Worm (Caenorhabditis elegans): Measurements from ENCODE around the gene sri-65.
A peak's percentile ranks its signal among the peaks of the same experiment; 100 is the strongest.

The sri-65 gene

DNA sequence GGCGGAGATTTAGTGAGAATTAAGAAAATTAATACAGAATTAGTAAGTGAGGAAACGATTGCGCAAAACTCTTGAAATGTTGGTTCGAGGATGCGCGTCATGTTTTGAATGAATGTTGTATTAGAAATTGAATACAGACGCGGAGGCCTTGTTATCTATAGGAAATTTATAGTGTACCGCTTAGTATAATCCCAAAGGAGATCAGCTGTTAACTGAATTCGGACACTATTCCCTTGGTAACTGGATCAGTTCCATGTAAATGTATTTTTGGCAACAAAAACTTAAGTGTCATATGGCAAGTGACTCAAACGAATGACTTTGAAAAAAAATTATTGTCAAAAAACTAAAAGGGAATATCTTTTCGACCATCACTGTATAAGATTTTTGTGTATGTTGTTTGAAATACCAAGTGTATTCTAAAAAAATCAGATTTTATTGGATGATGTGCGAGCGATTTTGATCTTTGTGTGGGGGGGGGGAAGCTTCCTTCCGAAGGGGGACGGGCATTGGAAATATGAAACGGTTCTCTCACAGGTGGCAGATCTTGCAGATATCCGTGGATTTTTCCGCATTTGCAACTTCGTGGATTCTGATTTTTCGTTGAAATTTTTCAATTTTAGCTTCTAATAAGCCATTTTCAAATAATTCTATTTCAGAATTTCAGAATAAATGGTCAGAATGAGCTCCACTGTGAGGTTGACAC is 41.6 kb downstream of the sri-65 start, which contains the start of the genes W08G11.5 and W08G11.1:
Gene W08G11.5 (minus strand): TSS at position 101 of the 703 bp plus-strand sequence.
Gene W08G11.1 (plus strand): TSS at position 653 of the 703 bp plus-strand sequence.
- no peak for TF ChIP-seq pha-4 (tag; optimal IDR thresholded peaks at IDR 0.05)
- no peak for TF ChIP-seq ceh-9 (tag; optimal IDR thresholded peaks at IDR 0.05)

DNA sequence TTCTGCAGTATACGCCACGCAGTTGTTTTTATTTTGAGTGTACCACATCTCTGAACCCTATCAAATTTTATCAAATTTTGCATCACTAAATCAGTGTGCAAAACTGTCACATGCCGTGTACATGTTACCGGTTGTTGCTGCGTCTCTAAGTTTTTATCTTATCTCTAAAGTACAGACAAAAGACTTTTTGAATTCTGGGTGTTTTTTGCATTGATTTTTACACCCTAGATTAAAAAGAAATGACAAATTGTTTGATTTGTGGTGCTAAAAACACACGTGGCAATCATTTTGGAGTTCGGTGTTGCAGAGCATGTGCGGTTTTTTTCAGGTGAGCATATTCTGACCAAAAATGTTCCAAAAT is 45.9 kb downstream of the sri-65 start, which contains the start of gene nhr-193:
Gene nhr-193 (plus strand): TSS at position 51 of the 361 bp plus-strand sequence.
- TF ChIP-seq elt-2 (tag; optimal IDR thresholded peaks at IDR 0.05), result peak; percentile 74
- TF ChIP-seq pha-4 (tag; optimal IDR thresholded peaks at IDR 0.05), result no peak
- TF ChIP-seq fkh-10 (GFP tag; optimal IDR thresholded peaks at IDR 0.05), result no peak
- TF ChIP-seq fkh-2 (tag; optimal IDR thresholded peaks at IDR 0.05), result no peak
- no peak for TF ChIP-seq nfya-1 (tag; optimal IDR thresholded peaks at IDR 0.05; ENCODE audit: insufficient read depth)
- TF ChIP-seq nhr-25 (tag; optimal IDR thresholded peaks at IDR 0.05), result no peak
- TF ChIP-seq jun-1 (tag; optimal IDR thresholded peaks at IDR 0.05), result peak; percentile 6
- TF ChIP-seq R02D3.7 (tag; optimal IDR thresholded peaks at IDR 0.05), result no peak
- no peak for TF ChIP-seq ztf-11 (tag; optimal IDR thresholded peaks at IDR 0.05)
- TF ChIP-seq ztf-4 (tag; optimal IDR thresholded peaks at IDR 0.05), result no peak
- no peak for TF ChIP-seq nhr-77 (tag; optimal IDR thresholded peaks at IDR 0.05)
- no peak for TF ChIP-seq aly-2 (tag; optimal IDR thresholded peaks at IDR 0.05)
- no peak for TF ChIP-seq unc-39 (tag; optimal IDR thresholded peaks at IDR 0.05)
- peak; percentile 88 for TF ChIP-seq pqm-1 (tag; optimal IDR thresholded peaks at IDR 0.05)

DNA sequence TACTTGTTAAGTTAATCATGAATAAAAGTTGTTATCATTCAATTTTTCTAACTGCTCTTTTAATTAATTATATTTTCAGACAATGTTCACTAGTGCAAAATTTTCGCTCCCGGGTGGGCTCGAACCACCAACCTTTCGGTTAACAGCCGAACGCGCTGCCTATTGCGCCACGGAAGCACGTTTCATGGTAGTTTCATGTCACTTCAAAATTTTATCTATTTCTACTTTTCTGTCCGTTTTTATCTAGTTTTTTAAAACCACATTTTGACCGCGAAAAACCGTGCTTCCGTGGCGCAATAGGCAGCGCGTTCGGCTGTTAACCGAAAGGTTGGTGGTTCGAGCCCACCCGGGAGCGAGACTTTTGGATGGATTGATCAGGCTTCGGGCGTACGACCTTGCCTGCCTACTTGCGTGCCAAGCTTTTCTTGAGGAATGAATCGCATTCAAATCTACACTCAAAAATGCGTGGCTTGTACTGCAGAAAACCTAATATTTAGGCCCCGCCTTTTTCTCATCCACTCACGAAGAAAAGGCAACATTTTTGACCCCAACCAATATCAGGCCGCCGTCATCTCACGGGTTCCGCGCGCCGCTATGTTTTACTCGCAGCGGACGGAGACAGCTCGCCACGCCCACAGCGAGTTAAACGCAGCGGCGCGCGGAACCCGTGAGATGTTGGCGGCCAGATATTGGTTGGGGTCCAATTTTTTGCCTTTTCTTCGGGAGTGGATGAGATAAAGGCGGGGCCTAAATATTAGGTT is 46.5 kb downstream of the sri-65 start:
- peak; percentile 25 for TF ChIP-seq elt-2 (tag; optimal IDR thresholded peaks at IDR 0.05)

DNA sequence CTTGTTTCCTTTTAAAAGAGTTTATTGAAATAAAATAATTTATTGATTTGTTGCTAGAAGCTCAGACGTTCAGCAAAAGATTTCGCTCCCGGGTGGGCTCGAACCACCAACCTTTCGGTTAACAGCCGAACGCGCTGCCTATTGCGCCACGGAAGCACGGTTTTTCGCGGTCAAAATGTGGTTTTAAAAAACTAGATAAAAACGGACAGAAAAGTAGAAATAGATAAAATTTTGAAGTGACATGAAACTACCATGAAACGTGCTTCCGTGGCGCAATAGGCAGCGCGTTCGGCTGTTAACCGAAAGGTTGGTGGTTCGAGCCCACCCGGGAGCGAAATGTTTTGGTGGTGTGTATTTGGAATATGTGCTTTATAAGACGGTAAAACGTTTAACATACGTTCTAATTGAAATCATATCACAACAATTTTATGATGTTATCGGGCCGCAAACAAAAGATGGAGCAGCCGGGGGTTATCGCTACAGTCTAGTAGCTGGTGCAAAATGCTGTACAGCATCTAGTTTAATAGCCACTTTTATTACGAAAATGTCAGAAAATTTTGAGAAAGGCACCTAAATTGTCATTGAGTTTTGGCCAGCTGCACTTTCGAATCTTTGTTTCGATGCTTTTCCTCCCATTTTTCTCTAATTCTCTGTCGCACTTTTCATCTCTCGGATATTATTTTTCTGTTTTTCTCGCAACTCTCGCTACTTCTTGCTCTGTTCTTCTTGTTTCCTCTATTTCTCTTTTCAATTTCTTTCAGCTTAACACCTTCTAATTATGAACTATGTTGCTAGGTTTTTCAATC is 49.7 kb downstream of the sri-65 start, which contains the start of gene slc-9B.2:
Gene slc-9B.2 (plus strand): TSS at position 756 of the 806 bp plus-strand sequence.
- TF ChIP-seq elt-2 (tag; optimal IDR thresholded peaks at IDR 0.05), result peak; percentile 66
- TF ChIP-seq nfya-1 (tag; optimal IDR thresholded peaks at IDR 0.05; ENCODE audit: insufficient read depth), result peak; percentile 18

All from whole organism, L3 larva.